Worm (Caenorhabditis elegans): Measurements from ENCODE around the gene C52B9.10.

The C52B9.10 gene

ce11 chrX:4282380-4282779 is 8.7 kb downstream of the C52B9.10 start, which contains the start of gene C52B9.19:
C52B9.19 (plus strand) TSS chrX:4282555.
- no peak for TF ChIP-seq tbx-7 (tag; optimal IDR thresholded peaks at IDR 0.05)
- TF ChIP-seq pha-2 (tag; optimal IDR thresholded peaks at IDR 0.05), result no peak
- TF ChIP-seq dmd-4 (tag; optimal IDR thresholded peaks at IDR 0.05; ENCODE audit: borderline replicate concordance), result no peak
- TF ChIP-seq ceh-34 (tag; optimal IDR thresholded peaks at IDR 0.05), result no peak

- TF ChIP-seq pat-9 (tag; optimal IDR thresholded peaks at IDR 0.05), result no peak
Measured at ce11 chrX:4283989-4284388, 10.3 kb downstream of the C52B9.10 start, which contains the start of gene ets-10. ets-10 (plus strand) TSS chrX:4284189.

- TF ChIP-seq ceh-2 (tag; optimal IDR thresholded peaks at IDR 0.05), result no peak
- no peak for TF ChIP-seq hlh-30 (tag; optimal IDR thresholded peaks at IDR 0.05; ENCODE audit: insufficient read depth)
- TF ChIP-seq lim-6 (tag; optimal IDR thresholded peaks at IDR 0.05), result no peak
- TF ChIP-seq rnt-1 (tag; optimal IDR thresholded peaks at IDR 0.05), result no peak
- TF ChIP-seq syd-9 (tag; optimal IDR thresholded peaks at IDR 0.05), result no peak
- TF ChIP-seq Y22D7AL.16 (tag; optimal IDR thresholded peaks at IDR 0.05), result no peak
Measured at ce11 chrX:4284470-4284869, 10.8 kb downstream of the C52B9.10 start.

- TF ChIP-seq T23F11.4 (GFP tag; optimal IDR thresholded peaks at IDR 0.05) (no peak), unc-42 (tag; optimal IDR thresholded peaks at IDR 0.05) (peak; percentile 38), odd-2 (tag; optimal IDR thresholded peaks at IDR 0.05) (no peak)
Measured at ce11 chrX:4285669-4286174, 12.0 kb downstream of the C52B9.10 start, which contains the start of gene cka-2. cka-2 (plus strand) TSS chrX:4286124.

- no peak for TF ChIP-seq pqm-1 (tag; optimal IDR thresholded peaks at IDR 0.05)
- TF ChIP-seq rnt-1 (tag; optimal IDR thresholded peaks at IDR 0.05), result no peak
- TF ChIP-seq unc-3 (GFP tag; conservative IDR thresholded peaks at IDR 0.05), result no peak
- no peak for TF ChIP-seq unc-3 (tag; optimal IDR thresholded peaks at IDR 0.05)
- no peak for TF ChIP-seq ceh-34 (tag; optimal IDR thresholded peaks at IDR 0.05)
- TF ChIP-seq eyg-1 (tag; optimal IDR thresholded peaks at IDR 0.05), result no peak
- no peak for TF ChIP-seq unc-86 (tag; optimal IDR thresholded peaks at IDR 0.05)
- TF ChIP-seq C38D4.7 (GFP tag; optimal IDR thresholded peaks at IDR 0.05), result no peak
- no peak for TF ChIP-seq lim-6 (tag; optimal IDR thresholded peaks at IDR 0.05)
- TF ChIP-seq T23F11.4 (GFP tag; optimal IDR thresholded peaks at IDR 0.05), result no peak
- no peak for TF ChIP-seq ceh-14 (tag; optimal IDR thresholded peaks at IDR 0.05)
- TF ChIP-seq hlh-15 (tag; optimal IDR thresholded peaks at IDR 0.05), result no peak
- TF ChIP-seq sox-4 (tag; optimal IDR thresholded peaks at IDR 0.05), result no peak
- no peak for TF ChIP-seq pha-2 (tag; optimal IDR thresholded peaks at IDR 0.05)
- no peak for TF ChIP-seq Y22D7AL.16 (tag; optimal IDR thresholded peaks at IDR 0.05)
- TF ChIP-seq pat-9 (tag; optimal IDR thresholded peaks at IDR 0.05), result no peak
- TF ChIP-seq dve-1 (tag; optimal IDR thresholded peaks at IDR 0.05), result no peak
- TF ChIP-seq ttx-3 (tag; optimal IDR thresholded peaks at IDR 0.05), result no peak
Measured at ce11 chrX:4289805-4290204, 16.1 kb downstream of the C52B9.10 start.

ce11 chrX:4294957-4295356 is 21.2 kb downstream of the C52B9.10 start:
- peak; percentile 40 for TF ChIP-seq che-1 (tag; optimal IDR thresholded peaks at IDR 0.05)
- TF ChIP-seq nfya-1 (tag; optimal IDR thresholded peaks at IDR 0.05), result no peak

- no peak for TF ChIP-seq hlh-8 (tag; optimal IDR thresholded peaks at IDR 0.05)
- TF ChIP-seq eyg-1 (tag; optimal IDR thresholded peaks at IDR 0.05), result no peak
- TF ChIP-seq unc-55 (GFP tag; optimal IDR thresholded peaks at IDR 0.05), result no peak
Measured at ce11 chrX:4295917-4296316, 22.2 kb downstream of the C52B9.10 start.
